Worm (Caenorhabditis elegans): ENCODE results near the gene ilys-3.

ce11 chrIV:2470114-2470513, 5.9 kb downstream of the ilys-3 start, which contains the start of gene ilys-1:
- TF ChIP-seq nfya-1 (tag; optimal IDR thresholded peaks at IDR 0.05; ENCODE audit: borderline replicate concordance, insufficient read depth) (no peak), lin-54 (GFP tag; optimal IDR thresholded peaks at IDR 0.05) (no peak), nhr-179 (tag; optimal IDR thresholded peaks at IDR 0.05) (no peak), ceh-58 (GFP tag; IDR thresholded peaks at IDR 0.05) (no peak), ekl-4 (GFP tag; IDR thresholded peaks at IDR 0.05) (no peak), F37B4.10 (GFP tag; IDR thresholded peaks at IDR 0.05) (no peak), B0019.2 (GFP tag; conservative IDR thresholded peaks at IDR 0.05) (no peak), zim-3 (tag; optimal IDR thresholded peaks at IDR 0.05) (no peak), hmg-1.2 (GFP tag; IDR thresholded peaks at IDR 0.05) (no peak)

Measured in whole organism, young adult.